Worm (Caenorhabditis elegans): Measurements from ENCODE around the gene ZC395.11.

Gene ZC395.11

DNA sequence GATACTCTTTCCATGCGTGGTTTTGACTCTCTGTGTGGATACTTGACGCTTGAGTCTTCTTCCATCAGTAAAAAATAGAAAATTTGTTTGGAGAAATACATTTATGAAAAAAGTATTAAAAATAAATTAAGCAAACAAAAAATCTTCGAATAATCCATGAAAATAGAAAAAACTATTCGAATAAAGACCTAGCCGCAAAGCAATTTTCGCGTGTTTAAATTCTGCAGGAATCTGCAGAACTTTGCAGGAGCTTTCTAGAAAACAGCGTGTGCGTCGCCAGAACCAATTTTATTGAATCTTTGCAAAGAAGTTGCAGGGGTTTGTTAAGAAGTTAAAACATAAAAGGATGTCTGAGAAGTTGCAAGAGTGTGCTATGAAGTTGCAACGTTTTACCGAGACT, at the start of gene ZC395.11:
ZC395.11 (minus strand) TSS at position 101 of the 400 bp plus-strand sequence.
- TF ChIP-seq dao-5 (tag; optimal IDR thresholded peaks at IDR 0.05): no peak
- no peak for TF ChIP-seq him-1 (tag; optimal IDR thresholded peaks at IDR 0.05)
- TF ChIP-seq W03F9.2 (tag; optimal IDR thresholded peaks at IDR 0.05): no peak

DNA sequence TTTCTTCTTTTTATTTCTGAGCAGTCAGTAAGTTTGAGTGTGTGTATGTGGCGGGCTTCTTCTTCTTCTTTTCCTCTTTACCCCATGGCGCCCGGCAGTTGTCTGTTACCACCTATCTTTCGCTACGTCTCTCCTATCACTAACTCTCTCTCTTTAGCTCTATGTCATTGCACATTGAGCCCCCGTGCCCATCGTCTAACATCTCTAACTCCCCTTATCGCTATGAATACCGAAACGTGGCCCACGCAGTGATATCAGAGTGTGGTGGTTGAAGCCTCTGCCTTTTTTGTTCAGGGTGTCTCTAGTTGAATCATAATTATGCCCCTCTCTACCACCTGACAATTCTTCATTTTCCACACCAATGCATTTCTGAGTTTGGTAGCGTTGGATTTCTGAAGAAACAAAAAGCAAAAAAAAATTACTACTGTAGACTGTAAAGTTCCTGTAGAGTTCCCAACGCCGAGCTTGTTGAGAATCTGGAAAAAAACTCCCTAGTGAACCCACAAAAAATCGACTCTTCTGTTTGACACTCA, 48.5 kb upstream of the ZC395.11 start:
- TF ChIP-seq dao-5 (tag; optimal IDR thresholded peaks at IDR 0.05) (no peak), W03F9.2 (tag; optimal IDR thresholded peaks at IDR 0.05) (no peak), him-1 (tag; optimal IDR thresholded peaks at IDR 0.05) (no peak)

ce11 chrIII:5329372-5329771, 43.3 kb upstream of the ZC395.11 start:
- TF ChIP-seq him-1 (tag; optimal IDR thresholded peaks at IDR 0.05) (no peak), W03F9.2 (tag; optimal IDR thresholded peaks at IDR 0.05) (no peak), dao-5 (tag; optimal IDR thresholded peaks at IDR 0.05) (no peak)

DNA sequence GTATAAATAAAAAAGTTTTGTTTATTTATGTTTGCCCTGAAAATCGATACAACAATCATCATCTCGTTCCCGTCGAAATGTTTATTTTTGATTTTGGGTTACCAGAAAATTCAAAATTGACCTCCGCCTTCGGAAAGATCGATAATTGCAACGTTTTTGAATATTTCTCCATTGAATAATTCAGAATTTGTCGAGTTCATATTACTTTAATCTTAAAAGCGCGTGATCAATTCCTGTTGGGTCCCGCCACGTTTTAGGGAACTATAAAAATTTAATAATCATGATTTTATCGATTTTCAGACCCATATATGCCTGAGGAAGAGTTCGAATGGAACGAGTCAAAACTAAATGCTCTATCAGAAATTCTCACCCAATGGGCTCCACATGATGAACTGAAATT, 40.2 kb upstream of the ZC395.11 start, which contains the start of gene sorf-2:
sorf-2 (plus strand) TSS at position 301 of the 400 bp plus-strand sequence.
- TF ChIP-seq dao-5 (tag; optimal IDR thresholded peaks at IDR 0.05): no peak
- no peak for TF ChIP-seq him-1 (tag; optimal IDR thresholded peaks at IDR 0.05)
- TF ChIP-seq W03F9.2 (tag; optimal IDR thresholded peaks at IDR 0.05): no peak

- TF ChIP-seq him-1 (tag; optimal IDR thresholded peaks at IDR 0.05) (no peak), W03F9.2 (tag; optimal IDR thresholded peaks at IDR 0.05) (no peak), dao-5 (tag; optimal IDR thresholded peaks at IDR 0.05) (no peak)
These were observed 35.6 kb upstream of the ZC395.11 start, which contains the start of gene F52C9.3 for ce11 chrIII:5321661-5322060. F52C9.3 (plus strand) TSS chrIII:5321885.

ce11 chrIII:5318610-5319009, 32.5 kb upstream of the ZC395.11 start:
- TF ChIP-seq him-1 (tag; optimal IDR thresholded peaks at IDR 0.05): no peak

DNA sequence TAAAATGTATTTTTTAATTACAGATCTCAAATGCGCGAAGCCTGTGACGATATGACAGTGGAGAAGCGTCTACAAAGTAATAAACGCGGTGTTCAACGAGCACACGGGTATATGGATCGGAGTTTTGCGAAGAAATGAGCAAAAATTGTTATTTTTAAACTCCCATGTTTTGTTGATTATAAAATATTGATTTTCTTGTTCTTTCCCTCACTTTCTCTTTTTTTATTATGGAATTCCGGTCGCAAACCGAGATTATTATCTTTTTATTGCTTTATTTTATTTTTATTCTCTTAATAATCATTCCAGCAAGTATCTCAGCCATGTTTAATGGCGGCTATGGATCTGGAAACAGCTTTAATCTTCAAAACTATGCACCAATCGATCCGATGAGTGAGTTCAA, 24.8 kb upstream of the ZC395.11 start, which contains the start of gene pqe-1:
pqe-1 (plus strand) TSS at position 301 of the 400 bp plus-strand sequence.
- no peak for TF ChIP-seq W03F9.2 (tag; optimal IDR thresholded peaks at IDR 0.05)

- TF ChIP-seq him-1 (tag; optimal IDR thresholded peaks at IDR 0.05): no peak
- TF ChIP-seq W03F9.2 (tag; optimal IDR thresholded peaks at IDR 0.05): no peak
- no peak for TF ChIP-seq dao-5 (tag; optimal IDR thresholded peaks at IDR 0.05)
These were observed 24.3 kb upstream of the ZC395.11 start for ce11 chrIII:5310403-5310802.

DNA sequence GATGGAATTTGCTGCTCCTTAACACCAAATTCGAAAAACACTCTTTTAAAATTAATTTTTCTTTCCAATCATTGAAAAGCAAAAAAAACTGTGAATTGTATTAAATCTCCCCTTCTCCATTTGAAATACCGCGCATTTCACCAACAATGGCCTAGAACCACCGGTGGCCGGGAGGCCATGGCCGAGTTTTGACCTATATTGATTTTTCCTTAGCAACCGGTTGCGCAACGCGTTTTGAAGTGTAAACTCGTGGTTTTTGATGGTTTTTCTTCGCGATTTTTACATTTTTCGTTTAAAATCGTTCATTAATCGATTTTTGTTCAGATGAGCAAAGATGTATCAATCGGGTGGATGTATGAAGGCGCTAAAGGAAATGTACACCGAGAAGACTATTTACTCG, 22.2 kb upstream of the ZC395.11 start, which contains the start of gene mog-3:
mog-3 (plus strand) TSS at position 319 of the 400 bp plus-strand sequence.
- TF ChIP-seq W03F9.2 (tag; optimal IDR thresholded peaks at IDR 0.05): no peak
- TF ChIP-seq dao-5 (tag; optimal IDR thresholded peaks at IDR 0.05): no peak
- no peak for TF ChIP-seq him-1 (tag; optimal IDR thresholded peaks at IDR 0.05)

DNA sequence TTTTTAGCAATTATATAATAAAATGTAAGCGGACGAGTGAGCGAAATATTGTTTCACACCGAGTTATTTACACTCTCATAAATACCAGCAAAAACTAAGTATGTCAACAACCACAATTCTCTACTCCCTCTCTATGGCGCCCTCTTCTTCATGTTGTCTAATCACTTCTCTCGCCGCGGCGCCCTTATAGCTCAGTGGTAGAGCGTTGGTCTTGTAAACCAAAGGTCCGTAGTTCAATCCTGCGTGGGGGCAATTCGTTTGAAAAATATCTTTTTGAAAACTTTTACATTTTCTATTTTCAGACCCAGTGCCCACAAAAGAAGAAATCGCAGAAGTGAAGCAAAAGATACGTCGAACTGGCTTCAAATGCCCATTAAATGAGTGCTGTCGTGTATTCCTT, 19.6 kb upstream of the ZC395.11 start:
- TF ChIP-seq dao-5 (tag; optimal IDR thresholded peaks at IDR 0.05) (peak; percentile 66), him-1 (tag; optimal IDR thresholded peaks at IDR 0.05) (peak; percentile 53), W03F9.2 (tag; optimal IDR thresholded peaks at IDR 0.05) (peak; percentile 23)

DNA sequence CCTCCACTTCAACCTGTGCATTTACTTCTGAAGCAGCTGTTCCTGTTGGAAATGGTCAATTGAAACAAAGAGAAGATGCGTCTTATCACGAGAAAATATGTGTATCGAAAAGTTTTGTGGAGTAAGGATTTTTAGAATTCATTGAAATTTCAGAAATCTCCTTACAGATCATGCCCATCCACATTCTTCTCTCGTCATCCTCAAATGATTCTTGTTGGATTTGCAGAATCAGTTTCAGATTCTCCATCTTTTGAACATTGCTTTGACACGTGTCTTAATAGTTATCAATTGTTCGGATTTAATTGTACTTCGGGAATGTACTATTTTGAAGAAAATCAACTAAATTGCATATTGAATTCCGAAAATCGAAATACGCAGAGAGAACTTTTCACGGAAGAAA, 17.9 kb upstream of the ZC395.11 start:
- no peak for TF ChIP-seq dao-5 (tag; optimal IDR thresholded peaks at IDR 0.05)
- TF ChIP-seq W03F9.2 (tag; optimal IDR thresholded peaks at IDR 0.05): no peak
- TF ChIP-seq him-1 (tag; optimal IDR thresholded peaks at IDR 0.05): no peak

DNA sequence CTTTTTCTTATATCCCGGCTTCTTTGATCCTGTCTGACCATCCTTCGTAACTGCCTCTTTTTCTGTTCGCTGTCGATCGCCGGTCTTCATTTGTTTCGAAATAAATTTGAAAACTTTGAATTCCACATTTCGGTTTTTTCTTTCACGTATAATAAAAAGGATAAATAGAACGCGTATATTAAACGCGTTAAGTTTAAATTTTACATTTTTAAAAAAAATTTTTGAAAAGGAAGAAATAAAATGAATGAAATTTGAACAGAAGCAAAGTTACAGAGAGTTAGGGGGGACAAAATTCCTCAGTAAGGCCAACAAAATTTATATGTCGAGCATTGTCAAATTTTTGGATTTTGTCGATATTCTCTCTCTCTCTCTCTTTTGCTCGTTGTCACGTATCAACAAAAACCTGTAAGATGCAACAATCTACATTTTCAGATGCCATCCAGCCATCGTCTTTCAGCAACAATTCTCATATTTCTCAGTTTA, 15.7 kb upstream of the ZC395.11 start, which contains the start of the genes T15B12.2 and F52C9.5:
T15B12.2 (minus strand) TSS at position 101 of the 483 bp plus-strand sequence.
F52C9.5 (plus strand) TSS at position 433 of the 483 bp plus-strand sequence.
- TF ChIP-seq dao-5 (tag; optimal IDR thresholded peaks at IDR 0.05): no peak
- TF ChIP-seq him-1 (tag; optimal IDR thresholded peaks at IDR 0.05): no peak
- no peak for TF ChIP-seq W03F9.2 (tag; optimal IDR thresholded peaks at IDR 0.05)

- no peak for TF ChIP-seq W03F9.2 (tag; optimal IDR thresholded peaks at IDR 0.05)
- peak; percentile 73 for TF ChIP-seq dao-5 (tag; optimal IDR thresholded peaks at IDR 0.05)
- TF ChIP-seq him-1 (tag; optimal IDR thresholded peaks at IDR 0.05): peak; percentile 67
These were observed 8.8 kb upstream of the ZC395.11 start for ce11 chrIII:5294867-5295266.

- no peak for TF ChIP-seq W03F9.2 (tag; optimal IDR thresholded peaks at IDR 0.05)
- TF ChIP-seq him-1 (tag; optimal IDR thresholded peaks at IDR 0.05): no peak
- no peak for TF ChIP-seq dao-5 (tag; optimal IDR thresholded peaks at IDR 0.05)
These were observed 8.2 kb upstream of the ZC395.11 start for ce11 chrIII:5294281-5294680.

- TF ChIP-seq him-1 (tag; optimal IDR thresholded peaks at IDR 0.05) (no peak), W03F9.2 (tag; optimal IDR thresholded peaks at IDR 0.05) (no peak), dao-5 (tag; optimal IDR thresholded peaks at IDR 0.05) (no peak)
These were observed 5.2 kb upstream of the ZC395.11 start for ce11 chrIII:5291281-5291680.

All from whole organism, L4/young adult.